Fruit fly (Drosophila melanogaster) whole organism, embryonic: ENCODE results near the gene CG6766.
A peak's percentile ranks its signal among the peaks of the same experiment; 100 is the strongest.

ENCODE experiments used
- CG13894 ChIP-seq: fragments of 200-800 bp; sonication (Bioruptor generic); optimal IDR thresholded peaks from 3 replicates; lab custom pipeline; 2018; ENCODE audit warnings: missing biosample characterization, mild to moderate bottlenecking, missing genetic modification characterization, moderate library complexity
- CG32772 ChIP-seq: fragments of 200-800 bp; sonication (Bioruptor generic); IDR thresholded peaks from 2 replicates; pipeline ENCODE4 v1.3.6; 2022; ENCODE audit warnings: missing biosample characterization, missing genetic modification characterization
- Max ChIP-seq: fragments of 200-800 bp; sonication (Bioruptor generic); optimal IDR thresholded peaks from 2 replicates; lab custom pipeline; 2016; ENCODE audit warnings: missing biosample characterization, mild to moderate bottlenecking, missing genetic modification characterization
- Scr ChIP-seq: fragments of 200-800 bp; sonication (Bioruptor generic); IDR thresholded peaks from 2 replicates; pipeline ENCODE4 v1.3.6; 2022; ENCODE audit warnings: missing biosample characterization, missing genetic modification characterization; ENCODE audit not compliant: partially characterized antibody
- btn ChIP-seq: fragments of 200-800 bp; sonication (Bioruptor generic); optimal IDR thresholded peaks from 2 replicates; lab custom pipeline; 2016; ENCODE audit warnings: missing biosample characterization, missing genetic modification characterization
- hkb ChIP-seq, 2 experiments: fragments of 200-800 bp in 1 of 2; fragments of >200 bp in 1 of 2; sonication (Bioruptor generic) in 1 of 2; IDR thresholded peaks in 1 of 2; optimal IDR thresholded peaks in 1 of 2; 2 replicates each; pipeline versions ENCODE4 v1.3.6 to Lab custom; 2017 to 2022; ENCODE audit warnings: missing biosample characterization in 1 of 2, missing genetic modification characterization in 1 of 2
- hth ChIP-seq: fragments of >200 bp; optimal IDR thresholded peaks from 2 replicates; lab custom pipeline; 2017; ENCODE audit warnings: inconsistent platforms
- inv ChIP-seq: fragments of 200-800 bp; sonication (Bioruptor generic); IDR thresholded peaks from 2 replicates; pipeline ENCODE4 v1.3.6; 2022; ENCODE audit warnings: missing biosample characterization, missing genetic modification characterization; ENCODE audit not compliant: partially characterized antibody
- pan ChIP-seq, 4 experiments: fragments of >200 bp in 3 of 4; fragments of 200-800 bp in 1 of 4; sonication (Bioruptor generic) in 1 of 4; optimal IDR thresholded peaks in 3 of 4; IDR thresholded peaks in 1 of 4; 2 replicates each; pipeline versions ENCODE4 v1.3.6 to Lab custom; 2017 to 2022; ENCODE audit warnings: missing biosample characterization in 2 of 4, missing genetic modification characterization in 2 of 4, mixed read lengths in 1 of 4
- pho ChIP-seq: fragments of 200-800 bp; sonication (Bioruptor generic); optimal IDR thresholded peaks from 2 replicates; lab custom pipeline; 2016; ENCODE audit warnings: missing biosample characterization, missing genetic modification characterization
- wdn ChIP-seq: fragments of 200-800 bp; sonication (Bioruptor generic); IDR thresholded peaks from 2 replicates; pipeline ENCODE4 v1.3.6; 2022; ENCODE audit warnings: missing biosample characterization, missing genetic modification characterization
- zen2 ChIP-seq: fragments of 200-800 bp; sonication (Bioruptor generic); IDR thresholded peaks from 3 replicates; pipeline ENCODE4 v1.3.6; 2022; ENCODE audit warnings: missing biosample characterization, missing genetic modification characterization; ENCODE audit not compliant: partially characterized antibody

dm6 chr2L:12075850-12076249 lies 35.4 kb upstream of the CG6766 start, which contains the start of gene CG14947:
- no peak for TF ChIP-seq wdn
- no peak for TF ChIP-seq hth (lab: Kevin White, UChicago)
- no peak for TF ChIP-seq inv (GFP tag; lab: Robert Waterston, UW)
- no peak for TF ChIP-seq btn
- no peak for TF ChIP-seq pan (optimal IDR thresholded peaks at IDR 0.05; lab: Kevin White, UChicago)
- TF ChIP-seq pan (GFP tag; optimal IDR thresholded peaks at IDR 0.05 in 1 of 2, IDR thresholded peaks at IDR 0.05 in 1 of 2), result no peak
- no peak for TF ChIP-seq CG13894 (tag; lab: Kevin White, UChicago)
- no peak for TF ChIP-seq zen2 (GFP tag; lab: Robert Waterston, UW)
- no peak for TF ChIP-seq Max
- no peak for TF ChIP-seq Scr (GFP tag; lab: Robert Waterston, UW)
- no peak for TF ChIP-seq hkb (optimal IDR thresholded peaks at IDR 0.05; lab: Kevin White, UChicago)
- TF ChIP-seq hkb (GFP tag; IDR thresholded peaks at IDR 0.05; lab: Robert Waterston, UW), result no peak
- TF ChIP-seq CG32772 (GFP tag; lab: Robert Waterston, UW), result 0 out of 2 replicates have a peak, but pooled peaks have one; percentile 17
- no peak for TF ChIP-seq pho (GFP tag; lab: Kevin White, UChicago)
